Worm (Caenorhabditis elegans): Measurements from ENCODE around the gene nra-1.

DNA sequence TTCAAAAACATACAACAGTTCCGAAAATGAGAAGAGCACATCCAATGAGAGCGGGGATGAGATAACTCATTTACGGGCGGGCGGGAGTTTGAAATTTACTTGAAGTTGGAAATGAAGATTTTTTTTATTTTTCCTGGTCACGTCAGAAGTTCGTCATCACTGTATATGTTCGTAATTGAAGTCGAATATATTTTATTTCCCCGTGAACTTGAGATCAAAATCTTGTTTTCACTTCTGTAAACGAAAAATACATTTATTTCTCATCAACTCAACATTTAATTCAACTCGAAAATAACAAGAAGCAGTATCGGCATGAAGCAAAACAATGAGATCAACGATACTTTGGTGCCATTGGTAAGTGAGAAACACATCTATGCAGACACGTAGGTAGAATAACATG, 32.4 kb upstream of the nra-1 start, which contains the start of gene C49C3.20:
- TF ChIP-seq flt-1 (GFP tag; IDR thresholded peaks at IDR 0.05) (no peak), scrt-1 (GFP tag; IDR thresholded peaks at IDR 0.05) (no peak), ama-1 (optimal IDR thresholded peaks at IDR 0.05) (no peak), F13C5.2 (tag; optimal IDR thresholded peaks at IDR 0.05) (no peak), ceh-36 (tag; optimal IDR thresholded peaks at IDR 0.05) (no peak), ceh-13 (GFP tag; optimal IDR thresholded peaks at IDR 0.05) (no peak), tra-4 (tag; optimal IDR thresholded peaks at IDR 0.05) (no peak), ets-7 (tag; optimal IDR thresholded peaks at IDR 0.05) (no peak), hmbx-1 (tag; optimal IDR thresholded peaks at IDR 0.05) (no peak), B0310.2 (tag; optimal IDR thresholded peaks at IDR 0.05) (no peak), tbx-11 (GFP tag; IDR thresholded peaks at IDR 0.05) (no peak)

Data from whole organism, early embryonic.